Worm (Caenorhabditis elegans) whole organism, late embryonic: ENCODE results near the gene trf-1.

ENCODE experiments used
- T23F11.4 ChIP-seq: fragments of 200-800 bp; sonication (Bioruptor generic); optimal IDR thresholded peaks from 2 replicates; lab custom pipeline; 2018; ENCODE audit warnings: mild to moderate bottlenecking, missing genetic modification characterization, missing compliant biosample characterization
- ceh-18 ChIP-seq: sonication (generic microtip); optimal IDR thresholded peaks from 2 replicates; lab custom pipeline; 2016; ENCODE audit warnings: missing genetic modification characterization, missing compliant biosample characterization
- ceh-2 ChIP-seq: sonication (generic microtip); optimal IDR thresholded peaks from 2 replicates; lab custom pipeline; 2016; ENCODE audit warnings: missing genotype, missing genetic modification characterization, missing compliant biosample characterization
- ceh-24 ChIP-seq: sonication (generic microtip); optimal IDR thresholded peaks from 2 replicates; lab custom pipeline; 2016; ENCODE audit warnings: mild to moderate bottlenecking, missing genetic modification characterization, missing compliant biosample characterization
- ceh-30 ChIP-seq: fragments of 150-350 bp; optimal IDR thresholded peaks from 2 replicates; lab custom pipeline; 2014; ENCODE audit warnings: missing biosample characterization, missing genetic modification characterization
- fkh-10 ChIP-seq: fragments of 150-350 bp; optimal IDR thresholded peaks from 2 replicates; lab custom pipeline; 2014; ENCODE audit warnings: missing biosample characterization, missing genetic modification reagents, missing genetic modification characterization
- fkh-6 ChIP-seq: sonication (generic microtip); optimal IDR thresholded peaks from 2 replicates; lab custom pipeline; 2016; ENCODE audit warnings: missing genetic modification characterization, missing compliant biosample characterization
- gmeb-2 ChIP-seq: sonication (generic microtip); optimal IDR thresholded peaks from 2 replicates; lab custom pipeline; 2016; ENCODE audit warnings: missing genetic modification characterization, inconsistent platforms, missing compliant biosample characterization
- hlh-30 ChIP-seq: sonication (generic microtip); optimal IDR thresholded peaks from 2 replicates; lab custom pipeline; 2017; ENCODE audit warnings: antibody characterized with exemption, missing genetic modification characterization, missing compliant biosample characterization; ENCODE audit not compliant: insufficient read depth
- hlh-8 ChIP-seq: sonication (generic microtip); optimal IDR thresholded peaks from 2 replicates; lab custom pipeline; 2016; ENCODE audit warnings: missing genotype, missing genetic modification characterization, missing compliant biosample characterization
- lim-6 ChIP-seq: sonication (generic microtip); optimal IDR thresholded peaks from 2 replicates; lab custom pipeline; 2016; ENCODE audit warnings: missing genetic modification characterization, missing compliant biosample characterization
- madf-2 ChIP-seq: sonication (generic microtip); optimal IDR thresholded peaks from 2 replicates; lab custom pipeline; 2017; ENCODE audit warnings: missing genetic modification characterization, missing compliant biosample characterization
- mec-3 ChIP-seq: sonication (generic microtip); optimal IDR thresholded peaks from 2 replicates; lab custom pipeline; 2016; ENCODE audit warnings: borderline replicate concordance, missing genetic modification characterization, missing compliant biosample characterization
- nhr-232 ChIP-seq: sonication (generic microtip); optimal IDR thresholded peaks from 2 replicates; lab custom pipeline; 2016; ENCODE audit warnings: missing genetic modification characterization, missing compliant biosample characterization
- pag-3 ChIP-seq: sonication (generic microtip); optimal IDR thresholded peaks from 2 replicates; lab custom pipeline; 2016; ENCODE audit warnings: missing compliant biosample characterization, missing genetic modification characterization, borderline replicate concordance
- pha-4 ChIP-seq: fragments of 150-350 bp; optimal IDR thresholded peaks from 2 replicates; lab custom pipeline; 2018; ENCODE audit warnings: missing biosample characterization, missing genetic modification reagents, missing genetic modification characterization
- ref-2 ChIP-seq: sonication (generic microtip); optimal IDR thresholded peaks from 2 replicates; lab custom pipeline; 2016; ENCODE audit warnings: missing genetic modification characterization, missing compliant biosample characterization
- sox-2 ChIP-seq: fragments of 200-800 bp; sonication (Bioruptor generic); IDR thresholded peaks from 2 replicates; pipeline ENCODE4 v1.3.6; 2022; ENCODE audit warnings: missing genetic modification reagents, missing genetic modification characterization, missing compliant biosample characterization
- tbx-2 ChIP-seq: sonication (generic microtip); optimal IDR thresholded peaks from 2 replicates; lab custom pipeline; 2016; ENCODE audit warnings: missing genetic modification characterization, missing compliant biosample characterization
- ttx-3 ChIP-seq: sonication (generic microtip); optimal IDR thresholded peaks from 2 replicates; lab custom pipeline; 2016; ENCODE audit warnings: missing genetic modification reagents, missing genetic modification characterization, missing compliant biosample characterization

Gene trf-1

ce11 chrIII:13476682-13477081 lies 46.4 kb downstream of the trf-1 start, which contains the start of gene T27E9.6:
Gene T27E9.6 (minus strand): TSS chrIII:13476782.
- TF ChIP-seq sox-2 (GFP tag; lab: Robert Waterston, UW) = no peak
- no peak for TF ChIP-seq lim-6
- no peak for TF ChIP-seq ref-2 (tag; lab: Kevin White, UChicago)
- no peak for TF ChIP-seq ceh-24 (tag; lab: Kevin White, UChicago)
- TF ChIP-seq madf-2 (tag; lab: Kevin White, UChicago) = no peak
- TF ChIP-seq nhr-232 (tag; lab: Kevin White, UChicago) = no peak
- no peak for TF ChIP-seq pag-3 (tag; lab: Kevin White, UChicago)
- TF ChIP-seq mec-3 = no peak
- TF ChIP-seq fkh-10 (GFP tag; lab: Kevin White, UChicago) = no peak
- TF ChIP-seq hlh-30 (tag; lab: Kevin White, UChicago) = no peak
- no peak for TF ChIP-seq ceh-18 (tag; lab: Kevin White, UChicago)
- no peak for TF ChIP-seq gmeb-2
- TF ChIP-seq pha-4 (tag; lab: Kevin White, UChicago) = no peak
- no peak for TF ChIP-seq ceh-30 (tag; lab: Kevin White, UChicago)
- no peak for TF ChIP-seq tbx-2 (tag; lab: Kevin White, UChicago)
- TF ChIP-seq ceh-2 (tag; lab: Kevin White, UChicago) = no peak
- TF ChIP-seq hlh-8 (tag; lab: Kevin White, UChicago) = no peak
- TF ChIP-seq fkh-6 = no peak
- no peak for TF ChIP-seq T23F11.4 (GFP tag; lab: Kevin White, UChicago)
- TF ChIP-seq ttx-3 (tag; lab: Kevin White, UChicago) = no peak
- TF ChIP-seq, all 69 proteins: peak for 0
